Worm (Caenorhabditis elegans): Measurements from ENCODE around the gene R12B2.3.

- TF ChIP-seq dao-5 (tag; optimal IDR thresholded peaks at IDR 0.05) (no peak), him-1 (tag; optimal IDR thresholded peaks at IDR 0.05) (no peak)
Measured at ce11 chrIII:5757492-5758045, 47.8 kb upstream of the R12B2.3 start.

All from whole organism, L4/young adult.